Worm (Caenorhabditis elegans) whole organism, L4 larva: ENCODE measurements around the gene tsp-13.
A peak's percentile ranks its signal among the peaks of the same experiment; 100 is the strongest.

Experiments
- D1046.2 ChIP-seq: fragments of 200-800 bp; sonication (Bioruptor generic); IDR thresholded peaks from 2 replicates; pipeline ENCODE4 v1.3.6; 2022; ENCODE audit warnings: missing genetic modification characterization, missing compliant biosample characterization
- F44E2.7 ChIP-seq: fragments of 200-800 bp; sonication (Bioruptor generic); IDR thresholded peaks from 2 replicates; pipeline ENCODE4 v2.1.2; 2022; ENCODE audit warnings: missing genetic modification characterization, missing compliant biosample characterization
- Y48G9A.11 ChIP-seq: fragments of 200-800 bp; sonication (Bioruptor generic); IDR thresholded peaks from 2 replicates; pipeline ENCODE4 v1.3.6; 2022; ENCODE audit warnings: missing genetic modification reagents, missing genetic modification characterization, missing compliant biosample characterization
- aha-1 ChIP-seq: fragments of 150-350 bp; peaks from one replicate; lab custom pipeline; 2014; ENCODE audit warnings: missing biosample characterization, missing genetic modification characterization
- aly-2 ChIP-seq: sonication (generic microtip); optimal IDR thresholded peaks from 2 replicates; lab custom pipeline; 2018; ENCODE audit warnings: missing biosample characterization, missing genetic modification characterization
- arid-1 ChIP-seq: fragments of 200-800 bp; sonication (Bioruptor generic); conservative IDR thresholded peaks from 2 replicates; pipeline ENCODE4 v1.3.6; 2022; ENCODE audit warnings: missing genetic modification reagents, missing genetic modification characterization, missing compliant biosample characterization
- ctbp-1 ChIP-seq: fragments of 200-800 bp; sonication (Bioruptor generic); IDR thresholded peaks from 2 replicates; pipeline ENCODE4 v1.3.6; 2022; ENCODE audit warnings: missing genetic modification reagents, missing genetic modification characterization, missing compliant biosample characterization
- daf-8 ChIP-seq: fragments of 200-800 bp; sonication (Bioruptor generic); IDR thresholded peaks from 2 replicates; pipeline ENCODE4 v1.3.6; 2022; ENCODE audit warnings: missing genetic modification characterization, missing compliant biosample characterization
- dmd-9 ChIP-seq: fragments of 200-800 bp; sonication (Bioruptor generic); IDR thresholded peaks from 2 replicates; pipeline ENCODE4 v1.3.6; 2022; ENCODE audit warnings: missing genetic modification reagents, missing genetic modification characterization, missing compliant biosample characterization
- dpl-1 ChIP-seq: fragments of 150-350 bp; optimal IDR thresholded peaks from 2 replicates; lab custom pipeline; 2014; ENCODE audit warnings: missing biosample characterization, missing genetic modification reagents, missing genetic modification characterization
- duxl-1 ChIP-seq: sonication (generic microtip); optimal IDR thresholded peaks from 2 replicates; lab custom pipeline; 2016; ENCODE audit warnings: mild to moderate bottlenecking, missing genetic modification characterization, moderate library complexity, missing compliant biosample characterization; ENCODE audit not compliant: poor library complexity
- egl-43 ChIP-seq: fragments of 200-800 bp; sonication (Bioruptor generic); IDR thresholded peaks from 2 replicates; pipeline ENCODE4 v1.3.6; 2022; ENCODE audit warnings: missing genetic modification reagents, missing genetic modification characterization, missing compliant biosample characterization
- gei-8 ChIP-seq: fragments of 200-800 bp; sonication (Bioruptor generic); optimal IDR thresholded peaks from 2 replicates; lab custom pipeline; 2018; ENCODE audit warnings: mild to moderate bottlenecking, missing genetic modification characterization, missing compliant biosample characterization
- hlh-11 ChIP-seq: fragments of 200-800 bp; sonication (Bioruptor generic); optimal IDR thresholded peaks from 2 replicates; lab custom pipeline; 2018; ENCODE audit warnings: mild to moderate bottlenecking, missing genetic modification characterization, missing compliant biosample characterization
- jun-1 ChIP-seq: fragments of 150-350 bp; optimal IDR thresholded peaks from 2 replicates; lab custom pipeline; 2014; ENCODE audit warnings: missing biosample characterization, missing genetic modification reagents, missing genetic modification characterization
- lin-15B ChIP-seq: fragments of 150-350 bp; sonication (generic microtip); optimal IDR thresholded peaks from 3 replicates; lab custom pipeline; 2014; ENCODE audit warnings: missing biosample characterization, missing genetic modification characterization
- lin-39 ChIP-seq: fragments of 150-350 bp; optimal IDR thresholded peaks from 2 replicates; lab custom pipeline; 2014; ENCODE audit warnings: missing biosample characterization, missing genetic modification reagents, missing genetic modification characterization
- madf-9 ChIP-seq: fragments of 200-800 bp; sonication (Bioruptor generic); conservative IDR thresholded peaks from 2 replicates; pipeline ENCODE4 v1.3.6; 2022; ENCODE audit warnings: missing genetic modification reagents, missing genetic modification characterization, missing compliant biosample characterization
- mdt-29 ChIP-seq: fragments of 200-800 bp; sonication (Bioruptor generic); IDR thresholded peaks from 2 replicates; pipeline ENCODE4 v1.3.6; 2022; ENCODE audit warnings: missing genetic modification reagents, missing genetic modification characterization, missing compliant biosample characterization
- mxl-2 ChIP-seq: fragments of 200-800 bp; sonication (Bioruptor generic); conservative IDR thresholded peaks from 2 replicates; pipeline ENCODE4 v1.3.6; 2022; ENCODE audit warnings: missing genetic modification reagents, missing genetic modification characterization, missing compliant biosample characterization
- mxl-3 ChIP-seq: fragments of 200-800 bp; sonication (Bioruptor generic); optimal IDR thresholded peaks from 2 replicates; lab custom pipeline; 2018; ENCODE audit warnings: mild to moderate bottlenecking, missing genetic modification characterization, missing compliant biosample characterization
- nhr-10 ChIP-seq: fragments of 150-350 bp; optimal IDR thresholded peaks from 2 replicates; lab custom pipeline; 2014; ENCODE audit warnings: missing biosample characterization, missing genetic modification characterization
- nhr-102 ChIP-seq: sonication (generic microtip); optimal IDR thresholded peaks from 2 replicates; lab custom pipeline; 2016; ENCODE audit warnings: mild to moderate bottlenecking, missing genetic modification characterization, moderate library complexity, missing compliant biosample characterization
- nhr-6 ChIP-seq: fragments of 150-350 bp; optimal IDR thresholded peaks from 2 replicates; lab custom pipeline; 2014; ENCODE audit warnings: missing biosample characterization, missing genetic modification characterization
- pha-4 ChIP-seq, 2 experiments: fragments of 150-350 bp in 1 of 2; fragments of 200-800 bp in 1 of 2; sonication (Bioruptor generic) in 1 of 2; IDR thresholded peaks in 1 of 2; optimal IDR thresholded peaks in 1 of 2; 2 replicates each; pipeline versions ENCODE4 v1.3.6 to Lab custom; 2014 to 2022; ENCODE audit warnings: missing genetic modification characterization in 2 of 2, missing genetic modification reagents in 2 of 2, missing biosample characterization in 1 of 2, missing compliant biosample characterization in 1 of 2
- rbr-2 ChIP-seq: sonication (generic microtip); optimal IDR thresholded peaks from 2 replicates; lab custom pipeline; 2016; ENCODE audit warnings: missing genotype, missing genetic modification characterization, missing compliant biosample characterization
- sdz-12 ChIP-seq: fragments of 200-800 bp; sonication (Bioruptor generic); optimal IDR thresholded peaks from 2 replicates; lab custom pipeline; 2018; ENCODE audit warnings: mild to moderate bottlenecking, missing genetic modification characterization, missing compliant biosample characterization
- set-16 ChIP-seq: fragments of 200-800 bp; sonication (Bioruptor generic); IDR thresholded peaks from 2 replicates; pipeline ENCODE4 v1.3.6; 2022; ENCODE audit warnings: missing genetic modification reagents, missing genetic modification characterization, missing compliant biosample characterization
- spr-1 ChIP-seq: sonication (generic microtip); optimal IDR thresholded peaks from 2 replicates; lab custom pipeline; 2016; ENCODE audit warnings: mild to moderate bottlenecking, missing genetic modification characterization, missing compliant biosample characterization
- unc-62 ChIP-seq, 3 experiments: fragments of 150-350 bp in 1 of 3; sonication (generic microtip); optimal IDR thresholded peaks in 2 of 3; peaks in 1 of 3; 1 replicate in 1 of 3; 2 replicates in 2 of 3; lab custom pipeline; 2014 to 2017; ENCODE audit warnings: missing biosample characterization in 3 of 3, missing genetic modification characterization in 3 of 3, missing genetic modification reagents in 3 of 3, missing genotype in 1 of 3
- zip-2 ChIP-seq: fragments of 150-350 bp; optimal IDR thresholded peaks from 2 replicates; lab custom pipeline; 2014; ENCODE audit warnings: missing biosample characterization, missing genetic modification characterization
- ztf-7 ChIP-seq: fragments of 150-350 bp; optimal IDR thresholded peaks from 2 replicates; lab custom pipeline; 2014; ENCODE audit warnings: missing biosample characterization, missing genetic modification characterization

The tsp-13 gene

DNA sequence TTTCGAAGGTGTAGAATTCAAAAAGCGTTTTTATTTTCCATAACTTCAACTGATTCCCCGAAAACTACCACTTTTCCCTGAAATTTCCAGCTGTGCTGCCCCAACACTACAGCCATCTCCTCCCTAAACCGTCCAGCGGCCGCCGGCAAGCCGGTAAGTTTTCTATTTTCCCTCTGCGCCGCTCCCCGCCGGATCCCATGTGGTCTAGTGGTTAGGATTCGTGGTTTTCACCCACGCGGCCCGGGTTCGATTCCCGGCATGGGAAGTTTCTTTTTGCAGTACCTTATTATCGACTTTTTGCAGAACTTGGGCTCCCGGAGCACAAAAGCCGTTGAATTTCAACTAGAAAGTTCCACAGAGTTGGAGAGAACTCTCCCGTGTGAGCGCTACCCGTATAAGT is 11.3 kb upstream of the tsp-13 start (continued):
- peak; percentile 70 for TF ChIP-seq arid-1 (GFP tag; lab: Robert Waterston, UW)
- TF ChIP-seq nhr-6 (tag; lab: Kevin White, UChicago): no peak
- TF ChIP-seq madf-9 (GFP tag; lab: Robert Waterston, UW): peak; percentile 48; the same call in 1 of the 2 replicates
- TF ChIP-seq Y48G9A.11: peak; percentile 62

DNA sequence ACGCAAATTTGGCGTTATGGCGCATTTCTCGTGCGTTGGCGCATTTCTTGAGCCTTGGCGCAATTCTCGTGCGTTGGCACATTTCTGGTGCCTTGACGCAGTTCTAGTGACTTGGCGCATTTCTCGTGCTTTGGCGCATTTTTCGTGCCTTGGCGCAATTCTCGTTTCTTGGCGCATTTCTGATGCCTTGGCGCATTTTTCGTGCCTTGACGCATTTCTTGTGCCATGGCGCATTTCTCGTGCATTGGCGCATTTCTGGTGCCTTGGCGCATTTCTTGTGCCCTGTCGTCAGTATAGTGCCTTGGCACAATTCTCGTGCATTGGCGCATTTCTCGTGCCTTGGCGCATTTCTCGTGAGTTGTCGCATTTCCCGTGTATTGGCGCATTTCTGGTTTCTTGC is 5.6 kb upstream of the tsp-13 start:
- TF ChIP-seq zip-2 (tag; lab: Kevin White, UChicago) (no peak), rbr-2 (tag; lab: Kevin White, UChicago) (no peak), ztf-7 (tag; lab: Kevin White, UChicago) (no peak), lin-39 (tag; lab: Kevin White, UChicago) (no peak), nhr-10 (tag; lab: Kevin White, UChicago) (no peak), ctbp-1 (no peak), daf-8 (no peak), dpl-1 (GFP tag; lab: Kevin White, UChicago) (no peak)

- TF ChIP-seq sdz-12 (GFP tag; lab: Kevin White, UChicago) (no peak), lin-15B (tag; lab: Kevin White, UChicago) (no peak), daf-8 (no peak), egl-43 (no peak), rbr-2 (tag; lab: Kevin White, UChicago) (no peak), spr-1 (no peak), mxl-2 (GFP tag; lab: Robert Waterston, UW) (no peak), dmd-9 (GFP tag; lab: Robert Waterston, UW) (no peak), nhr-102 (tag; lab: Kevin White, UChicago) (no peak), gei-8 (GFP tag; lab: Kevin White, UChicago) (no peak)
- TF ChIP-seq, all 104 proteins: peak for 0
Observed at ce11 chrV:19149057-19149456, 4.8 kb upstream of the tsp-13 start, which contains the start of gene Y39B6A.7. TSS of gene Y39B6A.7 (minus strand) at chrV:19149157.

ce11 chrV:19152328-19152727 is 1.6 kb upstream of the tsp-13 start, which contains the start of gene Y39B6A.69:
TSS of gene Y39B6A.69 (minus strand) at chrV:19152428.
- TF ChIP-seq mxl-3 (GFP tag; lab: Kevin White, UChicago) (no peak), aly-2 (tag; lab: Kevin White, UChicago) (no peak), F44E2.7 (GFP tag; lab: Robert Waterston, UW) (no peak), unc-62 (GFP tag; optimal IDR thresholded peaks at IDR 0.05 in 1 of 2; lab: Kevin White, UChicago) (peak in 1 of 2 experiments; percentile 66), unc-62 (tag; optimal IDR thresholded peaks at IDR 0.05; lab: Kevin White, UChicago) (no peak), set-16 (GFP tag; lab: Robert Waterston, UW) (no peak), mdt-29 (no peak), ctbp-1 (no peak), jun-1 (tag; lab: Kevin White, UChicago) (no peak), lin-39 (tag; lab: Kevin White, UChicago) (no peak)

ce11 chrV:19153244-19153643 is 662 bp upstream of the tsp-13 start:
- TF ChIP-seq duxl-1 (tag; lab: Kevin White, UChicago) (no peak), hlh-11 (tag; lab: Kevin White, UChicago) (peak; percentile 27), aha-1 (tag; lab: Kevin White, UChicago) (peak; percentile 15), ctbp-1 (no peak), pha-4 (GFP tag; IDR thresholded peaks at IDR 0.05; lab: Robert Waterston, UW) (no peak), pha-4 (tag; optimal IDR thresholded peaks at IDR 0.05; lab: Kevin White, UChicago) (peak; percentile 75), D1046.2 (GFP tag; lab: Robert Waterston, UW) (no peak)
